Fruit fly (Drosophila melanogaster) whole organism, adult: ENCODE results near the gene Ror.

Experiments
- CG11617 ChIP-seq: fragments of 200-800 bp; sonication (Bioruptor generic); optimal IDR thresholded peaks from 2 replicates; lab custom pipeline; 2017; ENCODE audit warnings: mild to moderate bottlenecking, missing biosample characterization, missing genetic modification reagents, missing genetic modification characterization
- CG12768 ChIP-seq: fragments of 200-800 bp; sonication (Bioruptor generic); optimal IDR thresholded peaks from 2 replicates; lab custom pipeline; 2017; ENCODE audit warnings: missing biosample characterization, missing genetic modification characterization, mild to moderate bottlenecking, moderate library complexity, missing genetic modification reagents
- CG14711 ChIP-seq: fragments of 200-800 bp; sonication (Bioruptor generic); optimal IDR thresholded peaks from 2 replicates; lab custom pipeline; 2018; ENCODE audit warnings: missing biosample characterization, mild to moderate bottlenecking, missing genetic modification characterization, moderate library complexity
- CG1620 ChIP-seq: fragments of 200-800 bp; sonication (Bioruptor generic); optimal IDR thresholded peaks from 2 replicates; lab custom pipeline; 2016; ENCODE audit warnings: missing biosample characterization, missing genetic modification characterization
- CG33017 ChIP-seq: fragments of 200-800 bp; sonication (Bioruptor generic); optimal IDR thresholded peaks from 2 replicates; lab custom pipeline; 2018; ENCODE audit warnings: missing biosample characterization, mild to moderate bottlenecking, missing genetic modification characterization, moderate library complexity
- CG5204 ChIP-seq: fragments of 200-800 bp; sonication (Bioruptor generic); optimal IDR thresholded peaks from 2 replicates; lab custom pipeline; 2016; ENCODE audit warnings: missing biosample characterization, missing genetic modification characterization
- CG7045 ChIP-seq: fragments of 200-800 bp; sonication (Bioruptor generic); optimal IDR thresholded peaks from 2 replicates; lab custom pipeline; 2017; ENCODE audit warnings: missing biosample characterization, mild to moderate bottlenecking, missing genetic modification characterization
- CG7101 ChIP-seq: fragments of 200-800 bp; sonication (Bioruptor generic); optimal IDR thresholded peaks from 2 replicates; lab custom pipeline; 2018; ENCODE audit warnings: missing biosample characterization, mild to moderate bottlenecking, missing genetic modification characterization, moderate library complexity
- Clk ChIP-seq: fragments of 200-800 bp; sonication (Bioruptor generic); optimal IDR thresholded peaks from 2 replicates; lab custom pipeline; 2017; ENCODE audit warnings: missing biosample characterization, missing genetic modification characterization
- Crg-1 ChIP-seq: fragments of 200-800 bp; sonication (Bioruptor generic); optimal IDR thresholded peaks from 2 replicates; lab custom pipeline; 2016; ENCODE audit warnings: missing biosample characterization, missing genetic modification characterization
- Hr96 ChIP-seq: fragments of 200-800 bp; sonication (Bioruptor generic); optimal IDR thresholded peaks from 2 replicates; lab custom pipeline; 2016; ENCODE audit warnings: missing biosample characterization, missing genetic modification characterization
- Mnt ChIP-seq: fragments of 200-800 bp; sonication (Bioruptor generic); optimal IDR thresholded peaks from 2 replicates; lab custom pipeline; 2016; ENCODE audit warnings: missing biosample characterization, mild to moderate bottlenecking, missing genetic modification characterization
- bab1 ChIP-seq: fragments of 200-800 bp; sonication (Bioruptor generic); optimal IDR thresholded peaks from 3 replicates; lab custom pipeline; 2019; ENCODE audit warnings: missing biosample characterization, mild to moderate bottlenecking, missing genetic modification characterization, moderate library complexity
- cic ChIP-seq: fragments of 200-800 bp; sonication (Bioruptor generic); optimal IDR thresholded peaks from 2 replicates; lab custom pipeline; 2017; ENCODE audit warnings: missing biosample characterization, mild to moderate bottlenecking, missing genetic modification characterization, moderate library complexity
- cnc ChIP-seq, 2 experiments: fragments of >200 bp; optimal IDR thresholded peaks; 2 replicates each; lab custom pipeline; 2017
- kay ChIP-seq: fragments of 200-800 bp; sonication (Bioruptor generic); peaks from one replicate; lab custom pipeline; 2016; ENCODE audit warnings: missing biosample characterization, missing genetic modification characterization, borderline replicate concordance
- ovo ChIP-seq: fragments of 200-800 bp; sonication (Bioruptor generic); optimal IDR thresholded peaks from 2 replicates; lab custom pipeline; 2016; ENCODE audit warnings: missing biosample characterization, missing genetic modification characterization
- pad ChIP-seq: fragments of 200-800 bp; sonication (Bioruptor generic); optimal IDR thresholded peaks from 3 replicates; lab custom pipeline; 2017; ENCODE audit warnings: missing biosample characterization, missing genetic modification characterization, mild to moderate bottlenecking, moderate library complexity, missing genetic modification reagents
- tj ChIP-seq: fragments of 200-800 bp; sonication (Bioruptor generic); optimal IDR thresholded peaks from 3 replicates; lab custom pipeline; 2017; ENCODE audit warnings: missing biosample characterization, mild to moderate bottlenecking, missing genetic modification characterization, moderate library complexity
- toe ChIP-seq: fragments of 200-800 bp; sonication (Bioruptor generic); optimal IDR thresholded peaks from 2 replicates; lab custom pipeline; 2016; ENCODE audit warnings: missing biosample characterization, missing genetic modification characterization

The Ror gene

DNA sequence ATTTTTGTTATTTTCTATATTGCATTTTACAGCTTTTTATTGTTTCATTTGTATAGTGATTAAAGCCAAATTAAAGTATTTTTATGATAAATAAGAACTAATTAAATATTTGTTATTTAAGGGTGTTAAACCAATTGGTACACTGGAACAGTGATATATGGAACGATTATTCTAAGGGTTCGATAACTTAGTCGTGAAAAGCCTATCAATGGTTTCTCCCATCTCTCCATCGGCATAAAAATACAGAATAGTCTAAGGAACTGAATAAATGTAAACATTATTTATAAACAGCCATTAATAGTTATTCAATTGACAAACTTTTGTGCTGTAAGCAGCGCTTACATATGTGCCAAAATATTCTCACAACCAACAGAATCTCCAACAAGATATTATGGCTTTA is 13.5 kb downstream of the Ror start, which contains the start of gene Mob3:
Gene Mob3 (plus strand): TSS at position 208 of the 400 bp plus-strand sequence.
- TF ChIP-seq toe (GFP tag; lab: Kevin White, UChicago) = no peak
- peak; percentile 37 for TF ChIP-seq CG14711
- peak; percentile 41 for TF ChIP-seq kay (GFP tag; lab: Kevin White, UChicago)
- no peak for TF ChIP-seq Mnt (GFP tag; lab: Kevin White, UChicago)
- peak; percentile 28 for TF ChIP-seq CG7101 (tag; lab: Kevin White, UChicago)
- TF ChIP-seq CG5204 (GFP tag; lab: Kevin White, UChicago) = no peak

DNA sequence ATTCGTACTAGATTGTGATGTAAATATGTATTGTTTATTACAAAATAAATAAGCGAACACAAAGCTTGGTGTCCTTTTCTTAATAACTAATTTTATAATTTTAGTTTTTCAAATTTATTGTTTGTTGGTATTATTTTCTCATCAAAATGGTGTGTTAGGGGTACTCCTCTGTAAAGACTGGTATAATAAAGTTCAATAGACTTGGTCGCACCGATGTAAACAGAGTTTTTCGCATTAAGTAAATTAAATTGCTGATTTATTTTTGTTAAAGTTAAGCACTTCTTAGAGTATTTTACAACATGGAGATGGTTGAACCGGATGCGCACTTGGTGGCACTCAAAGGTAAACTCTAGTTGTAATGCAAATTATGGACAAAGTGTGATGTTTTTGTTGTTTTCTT is 14.9 kb downstream of the Ror start, which contains the start of gene CG4953:
Gene CG4953 (plus strand): TSS at position 193 of the 400 bp plus-strand sequence.
- TF ChIP-seq Mnt (GFP tag; lab: Kevin White, UChicago) = no peak
- TF ChIP-seq toe (GFP tag; lab: Kevin White, UChicago) = no peak
- TF ChIP-seq CG7045 (GFP tag; lab: Kevin White, UChicago) = no peak
- no peak for TF ChIP-seq CG7101 (tag; lab: Kevin White, UChicago)
- TF ChIP-seq Hr96 (GFP tag; lab: Kevin White, UChicago) = no peak
- no peak for TF ChIP-seq CG11617 (GFP tag; lab: Kevin White, UChicago)
- TF ChIP-seq CG5204 (GFP tag; lab: Kevin White, UChicago) = no peak
- TF ChIP-seq Clk (GFP tag; lab: Kevin White, UChicago) = no peak
- no peak for TF ChIP-seq kay (GFP tag; lab: Kevin White, UChicago)
- no peak for TF ChIP-seq tj (GFP tag; lab: Kevin White, UChicago)
- no peak for TF ChIP-seq bab1 (GFP tag; lab: Kevin White, UChicago)
- no peak for TF ChIP-seq CG33017 (tag; lab: Kevin White, UChicago)
- TF ChIP-seq CG1620 (GFP tag; lab: Kevin White, UChicago) = no peak
- no peak for TF ChIP-seq pad
- TF ChIP-seq Crg-1 (GFP tag; lab: Kevin White, UChicago) = no peak
- no peak for TF ChIP-seq CG14711
- TF ChIP-seq cic = no peak

- TF ChIP-seq kay (GFP tag; lab: Kevin White, UChicago) = no peak
- TF ChIP-seq CG5204 (GFP tag; lab: Kevin White, UChicago) = no peak
- no peak for TF ChIP-seq cic
Measured at dm6 chr2L:10268688-10269087, 17.0 kb downstream of the Ror start, which contains the start of gene CG4957. CG4957 (plus strand) TSS chr2L:10268872.

DNA sequence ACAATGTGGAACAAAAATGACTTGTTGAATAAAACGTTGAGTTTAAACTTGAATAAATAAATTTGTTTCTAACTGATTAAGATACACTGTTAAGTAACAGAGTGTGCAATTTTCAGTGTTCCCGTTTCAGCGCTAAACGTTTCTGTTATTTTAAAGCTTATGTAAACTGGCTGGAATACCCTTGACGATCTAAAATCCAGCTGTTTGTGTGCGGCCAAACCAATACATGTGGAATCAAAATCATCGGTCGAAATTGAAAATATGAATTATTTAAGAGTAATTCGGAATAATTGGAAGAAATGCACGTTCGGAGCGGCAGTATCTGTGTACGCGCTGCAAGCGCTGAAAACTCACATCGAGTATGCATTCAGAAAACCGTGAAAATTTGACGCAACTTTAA is 18.2 kb downstream of the Ror start, which contains the start of gene Mulk:
Gene Mulk (plus strand): TSS at position 198 of the 400 bp plus-strand sequence.
- TF ChIP-seq CG1620 (GFP tag; lab: Kevin White, UChicago) (no peak), cic (no peak), CG14711 (no peak), CG33017 (tag; lab: Kevin White, UChicago) (no peak), Mnt (GFP tag; lab: Kevin White, UChicago) (no peak), CG11617 (GFP tag; lab: Kevin White, UChicago) (no peak), CG5204 (GFP tag; lab: Kevin White, UChicago) (no peak), pad (no peak), Clk (GFP tag; lab: Kevin White, UChicago) (no peak), CG7101 (tag; lab: Kevin White, UChicago) (no peak), ovo (no peak), CG12768 (GFP tag; lab: Kevin White, UChicago) (no peak), Hr96 (GFP tag; lab: Kevin White, UChicago) (no peak), cnc (optimal IDR thresholded peaks at IDR 0.05; lab: Kevin White, UChicago) (no peak), tj (GFP tag; lab: Kevin White, UChicago) (no peak)

DNA sequence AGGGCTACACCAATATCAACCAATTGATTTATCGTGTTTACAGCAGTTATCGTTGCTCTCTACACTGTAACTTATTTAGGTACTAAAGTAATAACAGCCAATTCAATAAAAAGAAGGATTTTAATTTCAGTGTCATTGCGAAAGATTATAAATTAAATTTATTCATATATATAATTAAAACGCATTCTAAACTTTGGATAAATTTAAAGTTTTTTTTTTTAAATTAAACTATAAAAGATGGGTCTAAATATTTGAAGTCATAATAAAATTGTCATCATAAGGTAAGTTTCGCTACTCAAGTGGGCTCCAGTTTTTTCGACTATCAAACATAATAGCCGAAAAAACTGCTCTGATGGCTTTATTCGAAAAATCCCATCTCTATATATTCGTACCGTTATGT is 20.6 kb downstream of the Ror start, which contains the start of gene trk:
Gene trk (minus strand): TSS at position 101 of the 400 bp plus-strand sequence.
- TF ChIP-seq CG33017 (tag; lab: Kevin White, UChicago) = no peak
- TF ChIP-seq CG14711 = no peak
- TF ChIP-seq Hr96 (GFP tag; lab: Kevin White, UChicago) = no peak
- TF ChIP-seq CG1620 (GFP tag; lab: Kevin White, UChicago) = no peak
- no peak for TF ChIP-seq CG7045 (GFP tag; lab: Kevin White, UChicago)
- TF ChIP-seq cnc (optimal IDR thresholded peaks at IDR 0.05; lab: Kevin White, UChicago) = no peak
- no peak for TF ChIP-seq Clk (GFP tag; lab: Kevin White, UChicago)
- no peak for TF ChIP-seq pad
- no peak for TF ChIP-seq tj (GFP tag; lab: Kevin White, UChicago)
- TF ChIP-seq CG5204 (GFP tag; lab: Kevin White, UChicago) = no peak
- TF ChIP-seq kay (GFP tag; lab: Kevin White, UChicago) = no peak

- TF ChIP-seq CG11617 (GFP tag; lab: Kevin White, UChicago) = peak; percentile 50
- TF ChIP-seq bab1 (GFP tag; lab: Kevin White, UChicago) = peak; percentile 63
- peak; percentile 45 for TF ChIP-seq kay (GFP tag; lab: Kevin White, UChicago)
- TF ChIP-seq toe (GFP tag; lab: Kevin White, UChicago) = no peak
- no peak for TF ChIP-seq Mnt (GFP tag; lab: Kevin White, UChicago)
- TF ChIP-seq CG14711 = peak; percentile 64
- peak; percentile 15 for TF ChIP-seq CG7101 (tag; lab: Kevin White, UChicago)
- TF ChIP-seq CG7045 (GFP tag; lab: Kevin White, UChicago) = peak; percentile 68
- TF ChIP-seq tj (GFP tag; lab: Kevin White, UChicago) = peak; percentile 25
- peak; percentile 29 for TF ChIP-seq CG12768 (GFP tag; lab: Kevin White, UChicago)
- TF ChIP-seq Clk (GFP tag; lab: Kevin White, UChicago) = no peak
Measured at dm6 chr2L:10276436-10276835, 24.8 kb downstream of the Ror start.
